Worm (Caenorhabditis elegans) whole organism, late embryonic: ENCODE measurements around the gene sec-6.

ENCODE experiments used
- C08G9.2 ChIP-seq: sonication (generic microtip); optimal IDR thresholded peaks from 2 replicates; lab custom pipeline; 2016; ENCODE audit warnings: mild to moderate bottlenecking, missing genetic modification characterization, moderate library complexity, missing compliant biosample characterization
- F13H6.1 ChIP-seq: sonication (generic microtip); optimal IDR thresholded peaks from 2 replicates; lab custom pipeline; 2016; ENCODE audit warnings: missing genetic modification characterization, missing compliant biosample characterization
- K02D7.2 ChIP-seq: sonication (generic microtip); optimal IDR thresholded peaks from 2 replicates; lab custom pipeline; 2017; ENCODE audit warnings: mild to moderate bottlenecking, missing genetic modification characterization, missing compliant biosample characterization
- K09A11.1 ChIP-seq: sonication (generic microtip); optimal IDR thresholded peaks from 2 replicates; lab custom pipeline; 2017; ENCODE audit warnings: antibody characterized with exemption, mild to moderate bottlenecking, missing genetic modification characterization, missing compliant biosample characterization; ENCODE audit not compliant: insufficient read depth
- T23F11.4 ChIP-seq: fragments of 200-800 bp; sonication (Bioruptor generic); optimal IDR thresholded peaks from 2 replicates; lab custom pipeline; 2018; ENCODE audit warnings: mild to moderate bottlenecking, missing genetic modification characterization, missing compliant biosample characterization
- ceh-14 ChIP-seq: sonication (generic microtip); optimal IDR thresholded peaks from 2 replicates; lab custom pipeline; 2016; ENCODE audit warnings: missing genotype, missing genetic modification characterization, missing compliant biosample characterization
- ceh-24 ChIP-seq: sonication (generic microtip); optimal IDR thresholded peaks from 2 replicates; lab custom pipeline; 2016; ENCODE audit warnings: mild to moderate bottlenecking, missing genetic modification characterization, missing compliant biosample characterization
- ceh-30 ChIP-seq: fragments of 150-350 bp; optimal IDR thresholded peaks from 2 replicates; lab custom pipeline; 2014; ENCODE audit warnings: missing biosample characterization, missing genetic modification characterization
- ceh-31 ChIP-seq: sonication (generic microtip); optimal IDR thresholded peaks from 2 replicates; lab custom pipeline; 2016; ENCODE audit warnings: missing genetic modification characterization, missing compliant biosample characterization
- ceh-34 ChIP-seq: sonication (generic microtip); optimal IDR thresholded peaks from 2 replicates; lab custom pipeline; 2016; ENCODE audit warnings: mild to moderate bottlenecking, missing genetic modification characterization, missing compliant biosample characterization
- ceh-45 ChIP-seq: fragments of 200-800 bp; sonication (Bioruptor generic); IDR thresholded peaks from 2 replicates; pipeline ENCODE4 v1.3.6; 2022; ENCODE audit warnings: missing genetic modification reagents, missing genetic modification characterization, missing compliant biosample characterization
- ceh-48 ChIP-seq: sonication (generic microtip); optimal IDR thresholded peaks from 2 replicates; lab custom pipeline; 2016; ENCODE audit warnings: missing genetic modification characterization, inconsistent platforms, missing compliant biosample characterization
- ceh-9 ChIP-seq: sonication (generic microtip); optimal IDR thresholded peaks from 2 replicates; lab custom pipeline; 2016; ENCODE audit warnings: mild to moderate bottlenecking, missing genetic modification characterization, inconsistent platforms, missing compliant biosample characterization
- che-1 ChIP-seq: sonication (generic microtip); optimal IDR thresholded peaks from 2 replicates; lab custom pipeline; 2016; ENCODE audit warnings: mild to moderate bottlenecking, missing genetic modification characterization, missing compliant biosample characterization
- dve-1 ChIP-seq: sonication (generic microtip); optimal IDR thresholded peaks from 2 replicates; lab custom pipeline; 2017; ENCODE audit warnings: antibody characterized with exemption, mild to moderate bottlenecking, missing genetic modification characterization, missing compliant biosample characterization
- elt-2 ChIP-seq: sonication (generic microtip); optimal IDR thresholded peaks from 2 replicates; lab custom pipeline; 2016; ENCODE audit warnings: missing genetic modification reagents, missing genetic modification characterization, missing compliant biosample characterization
- ets-4 ChIP-seq: sonication (generic microtip); optimal IDR thresholded peaks from 2 replicates; lab custom pipeline; 2016; ENCODE audit warnings: missing genetic modification characterization, missing compliant biosample characterization
- eyg-1 ChIP-seq: sonication (generic microtip); optimal IDR thresholded peaks from 2 replicates; lab custom pipeline; 2016; ENCODE audit warnings: missing genotype, missing genetic modification characterization, missing compliant biosample characterization
- fax-1 ChIP-seq: sonication (generic microtip); optimal IDR thresholded peaks from 2 replicates; lab custom pipeline; 2016; ENCODE audit warnings: missing genotype, missing genetic modification characterization, missing compliant biosample characterization
- fkh-10 ChIP-seq: fragments of 150-350 bp; optimal IDR thresholded peaks from 2 replicates; lab custom pipeline; 2014; ENCODE audit warnings: missing biosample characterization, missing genetic modification reagents, missing genetic modification characterization
- gmeb-2 ChIP-seq: sonication (generic microtip); optimal IDR thresholded peaks from 2 replicates; lab custom pipeline; 2016; ENCODE audit warnings: missing genetic modification characterization, inconsistent platforms, missing compliant biosample characterization
- hlh-6 ChIP-seq: sonication (generic microtip); optimal IDR thresholded peaks from 2 replicates; lab custom pipeline; 2016; ENCODE audit warnings: missing genotype, missing genetic modification characterization, missing compliant biosample characterization
- lin-11 ChIP-seq: fragments of 200-800 bp; sonication (Bioruptor generic); optimal IDR thresholded peaks from 2 replicates; lab custom pipeline; 2018; ENCODE audit warnings: mild to moderate bottlenecking, missing genetic modification characterization, missing compliant biosample characterization
- nfya-1 ChIP-seq: sonication (generic microtip); optimal IDR thresholded peaks from 2 replicates; lab custom pipeline; 2017; ENCODE audit warnings: missing genetic modification characterization, mild to moderate bottlenecking, missing compliant biosample characterization, antibody characterized with exemption, moderate library complexity
- nhr-11 ChIP-seq: fragments of 150-350 bp; optimal IDR thresholded peaks from 2 replicates; lab custom pipeline; 2014; ENCODE audit warnings: missing biosample characterization, missing genetic modification characterization
- nhr-232 ChIP-seq: sonication (generic microtip); optimal IDR thresholded peaks from 2 replicates; lab custom pipeline; 2016; ENCODE audit warnings: missing genetic modification characterization, missing compliant biosample characterization
- npax-4 ChIP-seq: sonication (generic microtip); optimal IDR thresholded peaks from 2 replicates; lab custom pipeline; 2016; ENCODE audit warnings: missing genetic modification characterization, missing compliant biosample characterization
- odd-2 ChIP-seq: sonication (generic microtip); optimal IDR thresholded peaks from 2 replicates; lab custom pipeline; 2017; ENCODE audit warnings: antibody characterized with exemption, mild to moderate bottlenecking, missing genetic modification characterization, missing compliant biosample characterization
- pat-9 ChIP-seq: fragments of 200-800 bp; sonication (Bioruptor generic); optimal IDR thresholded peaks from 2 replicates; lab custom pipeline; 2018; ENCODE audit warnings: mild to moderate bottlenecking, missing genetic modification characterization, moderate library complexity, missing compliant biosample characterization
- pax-1 ChIP-seq: fragments of 150-350 bp; optimal IDR thresholded peaks from 2 replicates; lab custom pipeline; 2014; ENCODE audit warnings: missing biosample characterization, missing genetic modification characterization
- pha-4 ChIP-seq: fragments of 150-350 bp; optimal IDR thresholded peaks from 2 replicates; lab custom pipeline; 2018; ENCODE audit warnings: missing biosample characterization, missing genetic modification reagents, missing genetic modification characterization
- pqm-1 ChIP-seq: sonication (generic microtip); optimal IDR thresholded peaks from 2 replicates; lab custom pipeline; 2016; ENCODE audit warnings: missing genetic modification characterization, missing compliant biosample characterization
- pros-1 ChIP-seq: fragments of 150-350 bp; optimal IDR thresholded peaks from 2 replicates; lab custom pipeline; 2014; ENCODE audit warnings: missing biosample characterization, missing genetic modification reagents, missing genetic modification characterization
- ref-2 ChIP-seq: sonication (generic microtip); optimal IDR thresholded peaks from 2 replicates; lab custom pipeline; 2016; ENCODE audit warnings: missing genetic modification characterization, missing compliant biosample characterization
- sdc-2 ChIP-seq: sonication (generic microtip); optimal IDR thresholded peaks from 2 replicates; lab custom pipeline; 2016; ENCODE audit warnings: missing genotype, missing genetic modification characterization, missing compliant biosample characterization
- sox-2 ChIP-seq: fragments of 200-800 bp; sonication (Bioruptor generic); IDR thresholded peaks from 2 replicates; pipeline ENCODE4 v1.3.6; 2022; ENCODE audit warnings: missing genetic modification reagents, missing genetic modification characterization, missing compliant biosample characterization
- sox-4 ChIP-seq: sonication (generic microtip); optimal IDR thresholded peaks from 2 replicates; lab custom pipeline; 2017; ENCODE audit warnings: mild to moderate bottlenecking, missing genetic modification characterization, inconsistent platforms, missing compliant biosample characterization
- tbx-2 ChIP-seq: sonication (generic microtip); optimal IDR thresholded peaks from 2 replicates; lab custom pipeline; 2016; ENCODE audit warnings: missing genetic modification characterization, missing compliant biosample characterization
- tbx-7 ChIP-seq: sonication (generic microtip); optimal IDR thresholded peaks from 2 replicates; lab custom pipeline; 2016; ENCODE audit warnings: missing genotype, missing genetic modification characterization, missing compliant biosample characterization
- ttx-3 ChIP-seq: sonication (generic microtip); optimal IDR thresholded peaks from 2 replicates; lab custom pipeline; 2016; ENCODE audit warnings: missing genetic modification reagents, missing genetic modification characterization, missing compliant biosample characterization
- unc-42 ChIP-seq: sonication (generic microtip); optimal IDR thresholded peaks from 2 replicates; lab custom pipeline; 2016; ENCODE audit warnings: missing genotype, missing genetic modification characterization, missing compliant biosample characterization
- unc-55 ChIP-seq: sonication (generic microtip); optimal IDR thresholded peaks from 2 replicates; lab custom pipeline; 2017; ENCODE audit warnings: missing biosample characterization, missing genetic modification reagents, missing genetic modification characterization
- zip-5 ChIP-seq: sonication (generic microtip); optimal IDR thresholded peaks from 2 replicates; lab custom pipeline; 2016; ENCODE audit warnings: missing genetic modification characterization, missing compliant biosample characterization
- ztf-16 ChIP-seq: sonication (generic microtip); optimal IDR thresholded peaks from 2 replicates; lab custom pipeline; 2017; ENCODE audit warnings: missing genetic modification characterization, missing compliant biosample characterization

The sec-6 gene

DNA sequence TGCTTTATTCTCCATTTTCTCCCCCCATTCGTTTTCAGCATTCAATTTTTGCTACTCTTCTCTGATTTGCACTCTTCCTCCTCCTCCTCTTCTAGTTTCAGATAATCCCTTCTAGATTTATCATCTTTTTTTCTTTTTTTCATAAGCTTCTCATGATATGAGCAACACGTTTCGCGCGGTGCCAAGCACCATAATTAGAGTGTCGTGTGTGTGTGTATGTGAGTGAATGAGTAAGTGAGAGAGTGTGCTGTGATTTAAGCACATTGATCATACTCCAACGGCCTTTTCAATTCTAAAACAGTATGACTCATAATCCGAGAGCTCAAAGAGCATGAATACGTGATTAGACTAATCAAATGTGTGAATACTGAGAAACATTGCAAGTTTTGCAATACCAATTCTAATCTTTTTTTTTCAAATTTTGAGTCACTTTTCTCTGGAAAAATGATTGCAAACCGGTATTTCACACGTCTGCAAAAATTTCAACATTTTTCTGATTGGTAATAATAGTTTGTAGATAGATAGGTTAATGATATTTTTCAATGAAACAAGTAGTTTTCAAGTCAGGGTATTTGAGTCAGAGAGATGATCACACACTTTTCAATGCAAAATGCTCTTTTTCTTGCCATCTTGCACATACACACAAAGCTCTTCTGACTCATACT, 23.9 kb upstream of the sec-6 start:
- TF ChIP-seq K09A11.1 (tag; lab: Kevin White, UChicago) (no peak), sox-4 (tag; lab: Kevin White, UChicago) (no peak), ref-2 (tag; lab: Kevin White, UChicago) (no peak), pros-1 (tag; lab: Kevin White, UChicago) (no peak), sox-2 (no peak), odd-2 (tag; lab: Kevin White, UChicago) (no peak), ceh-9 (tag; lab: Kevin White, UChicago) (no peak), K02D7.2 (tag; lab: Kevin White, UChicago) (no peak), che-1 (tag; lab: Kevin White, UChicago) (no peak), ztf-16 (tag; lab: Kevin White, UChicago) (no peak), tbx-7 (no peak)

DNA sequence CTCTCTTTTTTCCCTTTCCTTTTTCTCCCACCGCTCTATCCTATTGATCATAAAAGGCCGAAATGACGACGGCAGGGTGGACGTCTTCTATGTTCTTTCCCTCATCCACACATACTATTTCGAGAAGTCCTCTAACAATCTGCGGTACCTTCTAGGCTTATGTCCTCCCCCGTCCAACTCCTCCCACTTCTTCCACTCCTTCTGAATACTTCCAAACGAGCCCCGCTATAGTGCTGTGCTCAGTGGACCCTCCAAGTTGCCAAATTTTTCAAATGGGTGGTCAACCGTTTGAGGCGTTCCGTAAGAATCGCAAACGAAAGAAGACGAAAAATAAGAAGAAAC, 23.3 kb upstream of the sec-6 start:
- peak; percentile 11 for TF ChIP-seq sdc-2 (tag; lab: Kevin White, UChicago)
- TF ChIP-seq ceh-14 (tag; lab: Kevin White, UChicago): peak; percentile 24
- TF ChIP-seq unc-42 (tag; lab: Kevin White, UChicago): peak; percentile 58
- TF ChIP-seq tbx-2 (tag; lab: Kevin White, UChicago): peak; percentile 40
- peak; percentile 16 for TF ChIP-seq F13H6.1
- no peak for TF ChIP-seq ets-4 (tag; lab: Kevin White, UChicago)
- no peak for TF ChIP-seq elt-2 (tag; lab: Kevin White, UChicago)
- no peak for TF ChIP-seq ceh-30 (tag; lab: Kevin White, UChicago)
- peak; percentile 76 for TF ChIP-seq ceh-31 (tag; lab: Kevin White, UChicago)
- TF ChIP-seq eyg-1 (tag; lab: Kevin White, UChicago): no peak
- TF ChIP-seq K02D7.2 (tag; lab: Kevin White, UChicago): no peak
- TF ChIP-seq C08G9.2: peak; percentile 9
- peak; percentile 42 for TF ChIP-seq unc-55
- TF ChIP-seq nfya-1 (tag; lab: Kevin White, UChicago): peak; percentile 66
- peak; percentile 57 for TF ChIP-seq hlh-6
- peak; percentile 11 for TF ChIP-seq ref-2 (tag; lab: Kevin White, UChicago)
- peak; percentile 74 for TF ChIP-seq ceh-48 (tag; lab: Kevin White, UChicago)
- TF ChIP-seq pax-1 (tag; lab: Kevin White, UChicago): no peak
- TF ChIP-seq ceh-24: no peak
- TF ChIP-seq ttx-3 (tag; lab: Kevin White, UChicago): no peak
- TF ChIP-seq K09A11.1 (tag; lab: Kevin White, UChicago): no peak

DNA sequence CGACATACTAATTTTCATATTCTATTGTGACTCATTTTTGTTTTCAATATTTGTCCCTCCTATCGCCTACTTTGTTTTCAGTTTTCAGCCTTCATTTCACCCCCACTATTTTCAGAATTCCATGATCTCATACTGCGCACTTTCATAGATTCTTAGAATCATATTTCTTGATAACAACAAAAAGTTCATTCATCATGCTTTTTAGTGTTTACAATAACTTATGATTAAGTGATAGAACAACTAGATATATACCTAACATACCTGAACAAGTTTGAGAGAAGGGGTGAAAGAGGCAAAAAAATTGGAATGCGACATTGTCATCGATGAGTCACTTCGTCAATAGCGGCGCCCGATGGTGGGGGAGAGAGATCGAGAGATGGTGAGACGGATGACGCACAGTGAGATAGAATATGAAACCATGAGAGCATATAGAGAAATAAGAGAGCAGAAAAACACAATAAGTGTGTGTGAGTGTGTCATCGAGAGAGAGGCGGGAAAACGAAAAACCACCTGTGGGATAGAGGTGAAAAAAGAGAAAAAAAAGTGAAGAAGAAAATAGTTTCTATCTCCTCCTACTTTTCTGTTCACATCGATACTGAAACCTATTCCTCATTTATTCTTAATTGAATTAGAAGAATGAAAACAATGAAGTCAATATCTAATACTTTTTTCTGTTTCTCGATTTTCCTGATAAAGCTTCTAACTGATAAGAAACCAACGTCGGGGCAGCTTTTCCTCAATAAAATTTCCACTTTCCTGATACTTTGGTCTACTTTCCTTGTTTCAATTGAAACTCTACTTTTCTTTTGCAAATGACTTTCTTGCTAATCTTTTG, 22.5 kb upstream of the sec-6 start:
- no peak for TF ChIP-seq T23F11.4
- TF ChIP-seq sox-4 (tag; lab: Kevin White, UChicago): no peak
- TF ChIP-seq sdc-2 (tag; lab: Kevin White, UChicago): no peak
- no peak for TF ChIP-seq ceh-24
- no peak for TF ChIP-seq gmeb-2 (tag; lab: Kevin White, UChicago)
- no peak for TF ChIP-seq tbx-7
- TF ChIP-seq ceh-34 (tag; lab: Kevin White, UChicago): peak; percentile 33
- peak; percentile 52 for TF ChIP-seq unc-42 (tag; lab: Kevin White, UChicago)
- no peak for TF ChIP-seq dve-1 (tag; lab: Kevin White, UChicago)
- no peak for TF ChIP-seq zip-5
- no peak for TF ChIP-seq nhr-232 (tag; lab: Kevin White, UChicago)
- no peak for TF ChIP-seq ceh-45
- no peak for TF ChIP-seq ttx-3 (tag; lab: Kevin White, UChicago)
- TF ChIP-seq lin-11 (tag; lab: Kevin White, UChicago): no peak
- TF ChIP-seq nhr-11: no peak
- peak; percentile 64 for TF ChIP-seq elt-2 (tag; lab: Kevin White, UChicago)
- TF ChIP-seq sox-2: no peak
- no peak for TF ChIP-seq odd-2 (tag; lab: Kevin White, UChicago)
- TF ChIP-seq pat-9: no peak
- TF ChIP-seq ref-2 (tag; lab: Kevin White, UChicago): no peak
- no peak for TF ChIP-seq eyg-1 (tag; lab: Kevin White, UChicago)
- no peak for TF ChIP-seq fkh-10 (GFP tag; lab: Kevin White, UChicago)
- TF ChIP-seq ceh-31 (tag; lab: Kevin White, UChicago): peak; percentile 62
- TF ChIP-seq npax-4 (tag; lab: Kevin White, UChicago): no peak
- TF ChIP-seq fax-1 (tag; lab: Kevin White, UChicago): no peak
- peak; percentile 35 for TF ChIP-seq unc-55
- no peak for TF ChIP-seq pax-1 (tag; lab: Kevin White, UChicago)
- peak; percentile 30 for TF ChIP-seq pqm-1
- no peak for TF ChIP-seq pha-4 (tag; lab: Kevin White, UChicago)
- no peak for TF ChIP-seq K09A11.1 (tag; lab: Kevin White, UChicago)
